Worm (Caenorhabditis elegans) whole organism, late embryonic: ENCODE results near the gene T19D12.1.

Experiments used
- C38D4.7 ChIP-seq: fragments of 200-800 bp; sonication (Bioruptor generic); optimal IDR thresholded peaks from 2 replicates; lab custom pipeline; 2018; ENCODE audit warnings: mild to moderate bottlenecking, missing genetic modification characterization, moderate library complexity, missing compliant biosample characterization
- Y22D7AL.16 ChIP-seq: sonication (generic microtip); optimal IDR thresholded peaks from 2 replicates; lab custom pipeline; 2016; ENCODE audit warnings: missing genetic modification characterization, missing compliant biosample characterization
- ahr-1 ChIP-seq: sonication (generic microtip); optimal IDR thresholded peaks from 2 replicates; lab custom pipeline; 2016; ENCODE audit warnings: missing genetic modification characterization, missing compliant biosample characterization
- ama-1 ChIP-seq: fragments of 150-350 bp; optimal IDR thresholded peaks from 2 replicates; lab custom pipeline; 2014
- ceh-14 ChIP-seq: sonication (generic microtip); optimal IDR thresholded peaks from 2 replicates; lab custom pipeline; 2016; ENCODE audit warnings: missing genotype, missing genetic modification characterization, missing compliant biosample characterization
- ceh-18 ChIP-seq: sonication (generic microtip); optimal IDR thresholded peaks from 2 replicates; lab custom pipeline; 2016; ENCODE audit warnings: missing genetic modification characterization, missing compliant biosample characterization
- ceh-19 ChIP-seq: fragments of 200-800 bp; sonication (Bioruptor generic); optimal IDR thresholded peaks from 2 replicates; lab custom pipeline; 2018; ENCODE audit warnings: mild to moderate bottlenecking, missing genetic modification characterization, missing compliant biosample characterization
- ceh-24 ChIP-seq: sonication (generic microtip); optimal IDR thresholded peaks from 2 replicates; lab custom pipeline; 2016; ENCODE audit warnings: mild to moderate bottlenecking, missing genetic modification characterization, missing compliant biosample characterization
- ceh-31 ChIP-seq: sonication (generic microtip); optimal IDR thresholded peaks from 2 replicates; lab custom pipeline; 2016; ENCODE audit warnings: missing genetic modification characterization, missing compliant biosample characterization
- ceh-48 ChIP-seq: sonication (generic microtip); optimal IDR thresholded peaks from 2 replicates; lab custom pipeline; 2016; ENCODE audit warnings: missing genetic modification characterization, inconsistent platforms, missing compliant biosample characterization
- dve-1 ChIP-seq: sonication (generic microtip); optimal IDR thresholded peaks from 2 replicates; lab custom pipeline; 2017; ENCODE audit warnings: antibody characterized with exemption, mild to moderate bottlenecking, missing genetic modification characterization, missing compliant biosample characterization
- fkh-10 ChIP-seq: fragments of 150-350 bp; optimal IDR thresholded peaks from 2 replicates; lab custom pipeline; 2014; ENCODE audit warnings: missing biosample characterization, missing genetic modification reagents, missing genetic modification characterization
- hlh-6 ChIP-seq: sonication (generic microtip); optimal IDR thresholded peaks from 2 replicates; lab custom pipeline; 2016; ENCODE audit warnings: missing genotype, missing genetic modification characterization, missing compliant biosample characterization
- lim-6 ChIP-seq: sonication (generic microtip); optimal IDR thresholded peaks from 2 replicates; lab custom pipeline; 2016; ENCODE audit warnings: missing genetic modification characterization, missing compliant biosample characterization
- nfya-1 ChIP-seq: sonication (generic microtip); optimal IDR thresholded peaks from 2 replicates; lab custom pipeline; 2017; ENCODE audit warnings: missing genetic modification characterization, mild to moderate bottlenecking, missing compliant biosample characterization, antibody characterized with exemption, moderate library complexity
- pros-1 ChIP-seq: fragments of 150-350 bp; optimal IDR thresholded peaks from 2 replicates; lab custom pipeline; 2014; ENCODE audit warnings: missing biosample characterization, missing genetic modification reagents, missing genetic modification characterization
- rnt-1 ChIP-seq: sonication (generic microtip); optimal IDR thresholded peaks from 2 replicates; lab custom pipeline; 2016; ENCODE audit warnings: missing genetic modification characterization, missing compliant biosample characterization
- sdc-2 ChIP-seq: sonication (generic microtip); optimal IDR thresholded peaks from 2 replicates; lab custom pipeline; 2016; ENCODE audit warnings: missing genotype, missing genetic modification characterization, missing compliant biosample characterization
- sox-2 ChIP-seq: fragments of 200-800 bp; sonication (Bioruptor generic); IDR thresholded peaks from 2 replicates; pipeline ENCODE4 v1.3.6; 2022; ENCODE audit warnings: missing genetic modification reagents, missing genetic modification characterization, missing compliant biosample characterization
- sox-4 ChIP-seq: sonication (generic microtip); optimal IDR thresholded peaks from 2 replicates; lab custom pipeline; 2017; ENCODE audit warnings: mild to moderate bottlenecking, missing genetic modification characterization, inconsistent platforms, missing compliant biosample characterization
- unc-3 ChIP-seq, 2 experiments: fragments of 200-800 bp in 1 of 2; sonication (Bioruptor generic) in 1 of 2; sonication (generic microtip) in 1 of 2; conservative IDR thresholded peaks in 1 of 2; optimal IDR thresholded peaks in 1 of 2; 2 replicates each; pipeline versions ENCODE4 v1.3.6 to Lab custom; 2016 to 2022; ENCODE audit warnings: missing compliant biosample characterization in 2 of 2, missing genetic modification characterization in 2 of 2, missing genetic modification reagents in 1 of 2
- unc-42 ChIP-seq: sonication (generic microtip); optimal IDR thresholded peaks from 2 replicates; lab custom pipeline; 2016; ENCODE audit warnings: missing genotype, missing genetic modification characterization, missing compliant biosample characterization
- unc-55 ChIP-seq: sonication (generic microtip); optimal IDR thresholded peaks from 2 replicates; lab custom pipeline; 2017; ENCODE audit warnings: missing biosample characterization, missing genetic modification reagents, missing genetic modification characterization
- unc-86 ChIP-seq: sonication (generic microtip); optimal IDR thresholded peaks from 2 replicates; lab custom pipeline; 2016; ENCODE audit warnings: missing genetic modification characterization, missing compliant biosample characterization
- ztf-16 ChIP-seq: sonication (generic microtip); optimal IDR thresholded peaks from 2 replicates; lab custom pipeline; 2017; ENCODE audit warnings: missing genetic modification characterization, missing compliant biosample characterization

Gene T19D12.1

DNA sequence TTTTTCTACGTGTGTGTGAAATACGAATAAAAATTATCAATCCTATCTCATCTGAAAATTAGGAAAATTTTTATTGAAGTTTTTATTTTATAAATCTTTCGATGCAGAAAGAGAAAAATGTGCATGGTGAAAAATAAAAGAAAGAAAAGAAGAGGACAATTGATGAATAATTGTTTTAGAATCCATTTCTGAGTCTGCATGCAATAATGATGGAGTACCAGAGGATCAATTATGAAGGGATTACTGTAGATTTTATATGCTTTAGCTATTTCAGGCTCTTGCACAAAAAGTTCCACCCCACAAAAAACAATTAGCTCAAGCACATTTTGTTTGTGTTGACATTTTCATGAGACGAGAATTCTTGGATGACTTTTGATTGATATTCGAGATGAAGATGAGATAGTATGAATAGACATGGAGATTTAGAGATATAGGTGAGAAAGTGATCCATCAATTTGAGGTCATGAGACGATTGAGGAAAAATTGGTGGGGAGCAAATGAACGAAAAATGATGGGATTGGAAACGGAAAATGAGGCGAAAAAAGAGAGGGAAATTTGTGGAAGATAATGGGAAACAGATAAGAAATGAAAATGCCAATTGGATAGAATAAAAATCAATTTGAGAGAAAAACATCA is 39.0 kb downstream of the T19D12.1 start, which contains the start of gene rpy-1:
rpy-1 (minus strand) TSS at position 51 of the 636 bp plus-strand sequence.
- no peak for TF ChIP-seq ztf-16 (tag; lab: Kevin White, UChicago)
- peak; percentile 66 for TF ChIP-seq unc-55
- peak; percentile 19 for TF ChIP-seq ceh-18 (tag; lab: Kevin White, UChicago)

DNA sequence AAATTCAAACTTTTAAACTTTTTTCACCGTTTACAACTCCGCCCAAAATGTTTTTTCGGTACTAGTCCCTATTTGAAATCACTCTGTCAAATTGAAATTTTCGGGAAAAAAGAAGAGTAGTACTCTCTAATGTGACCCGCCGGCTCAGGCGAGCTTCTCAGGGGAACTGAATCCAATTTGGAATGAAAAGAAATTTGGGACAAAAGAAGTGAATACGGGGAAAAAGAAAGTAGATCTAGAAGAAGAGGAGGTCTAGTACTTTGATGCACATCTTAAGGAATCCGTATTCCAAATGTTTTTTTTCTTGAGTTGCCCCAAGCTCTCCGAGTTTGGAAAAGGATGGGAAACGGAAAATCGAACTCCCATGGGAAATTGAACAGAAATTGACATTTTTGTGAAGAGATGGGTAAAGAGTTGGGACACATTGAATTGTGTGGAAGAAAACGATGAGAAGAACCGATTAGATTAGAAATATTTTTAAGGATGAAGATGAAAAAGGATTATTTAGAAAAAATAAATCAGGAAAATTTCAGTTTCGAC is 39.9 kb downstream of the T19D12.1 start:
- TF ChIP-seq unc-42 (tag; lab: Kevin White, UChicago) (peak; percentile 72), fkh-10 (GFP tag; lab: Kevin White, UChicago) (no peak), unc-3 (GFP tag; conservative IDR thresholded peaks at IDR 0.05; lab: Robert Waterston, UW) (no peak), unc-3 (tag; optimal IDR thresholded peaks at IDR 0.05; lab: Kevin White, UChicago) (peak; percentile 65)

DNA sequence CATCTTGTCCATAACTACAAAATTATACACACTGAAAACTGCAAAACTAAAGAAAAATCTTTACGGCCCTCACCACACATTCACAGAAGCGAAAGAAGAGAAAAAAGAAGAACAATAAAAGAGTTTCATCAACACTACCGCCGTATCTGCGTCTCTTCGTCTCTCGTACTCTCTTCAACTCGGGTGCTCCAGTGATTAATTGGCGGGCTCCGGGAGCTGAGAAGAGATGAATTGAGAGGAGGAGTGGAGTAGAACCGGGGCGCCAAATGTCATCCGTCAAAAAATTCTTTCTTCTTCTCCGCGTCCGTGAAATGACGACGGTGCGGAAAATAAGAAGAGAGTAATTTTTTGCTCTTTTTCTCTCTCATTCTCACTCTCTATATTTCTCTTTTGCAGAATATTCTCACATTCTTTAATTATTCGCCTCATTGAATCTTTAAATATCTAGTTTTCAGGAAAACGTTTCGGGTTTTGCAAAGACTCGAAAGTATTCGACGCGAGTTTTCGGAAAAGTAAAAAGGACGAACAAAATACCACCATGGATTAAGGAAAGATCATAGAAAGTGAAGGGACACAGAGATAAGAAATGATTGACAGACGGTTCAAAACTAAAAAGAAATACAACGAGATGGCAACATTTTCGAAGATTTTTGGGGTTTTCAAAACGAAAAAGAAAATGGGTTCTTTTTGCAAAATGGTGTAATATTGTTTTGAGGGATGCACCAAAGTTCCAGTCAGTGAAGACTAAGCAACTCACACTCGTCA is 41.0 kb downstream of the T19D12.1 start:
- TF ChIP-seq unc-55 (peak; percentile 84), rnt-1 (peak; percentile 41), ceh-31 (peak; percentile 27), Y22D7AL.16 (tag; lab: Kevin White, UChicago) (no peak), ceh-18 (tag; lab: Kevin White, UChicago) (peak; percentile 75), unc-42 (tag; lab: Kevin White, UChicago) (peak; percentile 2), ztf-16 (tag; lab: Kevin White, UChicago) (no peak)
- TF ChIP-seq, all 69 proteins: peak for 5

DNA sequence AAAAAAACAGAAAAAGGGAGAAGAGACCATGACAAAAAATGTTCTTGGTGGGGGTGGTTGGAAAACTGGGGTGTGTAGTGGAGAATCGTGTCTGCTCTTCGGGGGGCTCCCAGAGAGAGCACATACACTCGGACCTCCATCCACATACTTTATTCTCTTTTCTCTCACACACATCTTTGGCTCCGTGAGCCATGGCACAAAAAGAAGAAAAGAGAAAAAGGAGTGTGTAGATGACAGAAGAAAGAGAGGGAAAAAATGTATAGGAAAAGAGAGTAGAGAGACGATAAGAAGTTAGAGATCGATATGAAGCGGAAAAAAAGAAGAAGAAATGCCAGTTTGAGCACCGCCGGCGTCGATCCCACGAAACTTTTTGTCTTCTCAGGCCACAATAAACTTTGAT is 42.3 kb downstream of the T19D12.1 start:
- TF ChIP-seq nfya-1 (tag; lab: Kevin White, UChicago), result peak; percentile 36
- peak; percentile 76 for TF ChIP-seq ceh-18 (tag; lab: Kevin White, UChicago)
- TF ChIP-seq unc-86 (tag; lab: Kevin White, UChicago), result no peak

DNA sequence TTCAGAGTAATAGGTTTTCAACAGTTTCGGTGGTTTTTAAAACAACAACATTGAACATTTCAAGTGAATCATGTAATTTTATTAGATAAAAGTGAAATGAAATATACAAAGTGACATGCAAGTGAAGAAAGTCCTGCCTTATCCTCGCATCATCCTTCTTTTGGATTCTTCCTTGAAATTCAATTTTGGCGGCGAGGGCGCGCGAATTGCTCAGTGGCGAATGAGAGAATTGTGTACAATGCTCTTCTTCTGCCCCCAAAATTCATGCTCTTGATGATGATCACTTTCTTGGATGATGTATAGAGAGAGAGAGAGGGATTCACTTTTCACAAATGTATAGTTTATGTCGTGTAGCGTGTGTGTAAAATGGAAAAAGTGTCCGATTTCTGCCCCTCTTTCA is 43.0 kb downstream of the T19D12.1 start:
- TF ChIP-seq unc-42 (tag; lab: Kevin White, UChicago), result peak; percentile 93
- no peak for TF ChIP-seq nfya-1 (tag; lab: Kevin White, UChicago)

DNA sequence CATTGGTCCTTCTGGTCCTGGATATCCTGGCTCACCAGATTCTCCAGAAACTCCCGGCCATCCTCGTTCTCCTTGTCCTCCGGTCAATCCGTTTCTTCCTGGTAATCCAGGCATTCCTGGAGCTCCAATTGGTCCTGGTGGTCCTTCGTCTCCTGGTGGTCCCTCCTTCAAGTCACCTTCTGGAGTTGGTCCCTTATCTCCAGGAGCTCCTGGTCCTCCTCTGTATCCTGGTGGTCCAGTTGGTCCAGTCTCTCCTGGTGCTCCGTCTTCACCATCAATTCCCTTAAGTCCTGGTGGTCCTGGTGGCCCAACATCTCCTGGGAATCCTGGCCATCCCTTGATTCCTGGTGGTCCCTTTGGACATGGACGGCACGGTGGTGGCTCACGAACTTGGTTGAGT is 43.9 kb downstream of the T19D12.1 start:
- TF ChIP-seq ceh-14 (tag; lab: Kevin White, UChicago) (no peak), sdc-2 (tag; lab: Kevin White, UChicago) (peak; percentile 28), ahr-1 (no peak), lim-6 (tag; lab: Kevin White, UChicago) (no peak), ceh-19 (no peak), dve-1 (tag; lab: Kevin White, UChicago) (no peak), Y22D7AL.16 (tag; lab: Kevin White, UChicago) (no peak), ceh-31 (no peak), C38D4.7 (no peak), nfya-1 (tag; lab: Kevin White, UChicago) (no peak), pros-1 (tag; lab: Kevin White, UChicago) (no peak), ceh-48 (tag; lab: Kevin White, UChicago) (no peak), sox-4 (tag; lab: Kevin White, UChicago) (no peak), sox-2 (GFP tag; lab: Robert Waterston, UW) (no peak), ama-1 (lab: Kevin White, UChicago) (no peak), hlh-6 (tag; lab: Kevin White, UChicago) (peak; percentile 45), ceh-24 (tag; lab: Kevin White, UChicago) (no peak)
- TF ChIP-seq, all 69 proteins: peak for 2
